Worm (Caenorhabditis elegans) whole organism, L4 larva: ENCODE data around the gene swan-1.

Experiments
- nhr-111 ChIP-seq: fragments of 200-800 bp; sonication (Bioruptor generic); optimal IDR thresholded peaks from 2 replicates; lab custom pipeline; 2018; ENCODE audit warnings: mild to moderate bottlenecking, missing genetic modification characterization, missing compliant biosample characterization
- unc-130 ChIP-seq: sonication (generic microtip); optimal IDR thresholded peaks from 2 replicates; lab custom pipeline; 2016; ENCODE audit warnings: missing genetic modification reagents, missing genetic modification characterization, missing compliant biosample characterization

ce11 chrV:13827920-13828319, 20.9 kb upstream of the swan-1 start, which contains the start of gene nrf-5:
- TF ChIP-seq unc-130 (GFP tag; lab: Kevin White, UChicago) = no peak
- TF ChIP-seq nhr-111 (GFP tag; lab: Kevin White, UChicago) = no peak
